2 worm cellular contexts compared by ENCODE assay signal in the genomic region with DNA sequence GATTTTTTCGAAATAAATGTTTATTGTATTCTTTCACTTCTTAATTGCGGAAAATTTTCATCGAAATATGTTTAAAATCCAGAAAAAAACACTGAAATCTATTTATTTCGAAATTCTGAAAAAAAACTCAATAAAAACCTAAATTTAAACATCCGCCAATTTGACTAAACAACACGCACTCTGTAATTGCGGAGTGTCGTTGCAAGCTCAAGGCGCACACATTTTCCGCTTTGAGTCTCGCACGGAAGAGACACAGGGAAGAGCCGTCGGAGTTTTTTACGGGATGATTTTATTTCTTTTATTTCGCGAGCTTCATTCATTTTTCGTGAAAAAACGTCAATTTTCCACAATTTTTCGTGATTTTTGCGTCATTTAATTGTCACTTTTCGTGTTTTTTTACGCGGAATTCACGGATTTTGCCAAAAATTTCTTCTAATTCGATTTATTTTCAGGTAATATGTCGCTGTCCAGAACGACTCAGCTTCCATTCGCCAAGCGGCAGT.
TF ChIP-seq lines count a peak whose summit lies in the region.

A gene (plus strand): TSS at position 453 of the 503 bp plus-strand sequence.

TF ChIP-seq in whole organism, L1 larva, 84 proteins besides CTCF, POLR2A, EP300 and RAD21 (continued from another document):
- TF ChIP-seq sup-37 (GFP tag; optimal IDR thresholded peaks at IDR 0.05; lab: Kevin White, UChicago) (peak; percentile 64), egl-13 (tag; optimal IDR thresholded peaks at IDR 0.05; lab: Kevin White, UChicago) (peak; percentile 86), blmp-1 (tag; optimal IDR thresholded peaks at IDR 0.05; lab: Kevin White, UChicago) (peak; percentile 87), mab-9 (GFP tag; IDR thresholded peaks at IDR 0.05; lab: Robert Waterston, UW) (no peak; the same call in none of the 2 replicates), nhr-71 (tag; optimal IDR thresholded peaks at IDR 0.05; lab: Kevin White, UChicago) (peak; percentile 99), nhr-90 (tag; optimal IDR thresholded peaks at IDR 0.05; lab: Kevin White, UChicago; ENCODE audit: poor library complexity) (peak; percentile 97), ceh-88 (GFP tag; IDR thresholded peaks at IDR 0.05; lab: Robert Waterston, UW) (peak; percentile 90), irx-1 (tag; optimal IDR thresholded peaks at IDR 0.05; lab: Kevin White, UChicago) (peak; percentile 93), F16B12.6 (tag; optimal IDR thresholded peaks at IDR 0.05; lab: Kevin White, UChicago) (peak; percentile 72), nhr-237 (tag; optimal IDR thresholded peaks at IDR 0.05; lab: Kevin White, UChicago) (peak; percentile 97), lsy-2 (tag; optimal IDR thresholded peaks at IDR 0.05; lab: Kevin White, UChicago) (peak; percentile 98), nhr-84 (tag; optimal IDR thresholded peaks at IDR 0.05; lab: Kevin White, UChicago) (no peak), sox-4 (tag; optimal IDR thresholded peaks at IDR 0.05; lab: Kevin White, UChicago) (peak; percentile 84), nhr-11 (tag; optimal IDR thresholded peaks at IDR 0.05; lab: Kevin White, UChicago) (peak; percentile 94), jun-1 (tag; optimal IDR thresholded peaks at IDR 0.05; lab: Kevin White, UChicago) (peak; percentile 96), lin-39 (tag; optimal IDR thresholded peaks at IDR 0.05; lab: Kevin White, UChicago) (peak; percentile 98), skn-1 (tag; optimal IDR thresholded peaks at IDR 0.05; lab: Kevin White, UChicago) (peak; percentile 98), elt-3 (tag; optimal IDR thresholded peaks at IDR 0.05; lab: Kevin White, UChicago) (peak in 4 of 6 experiments; percentile 47 to 99 (median 92)), nhr-47 (tag; optimal IDR thresholded peaks at IDR 0.05; lab: Kevin White, UChicago) (peak; percentile 98), C04F5.9 (tag; optimal IDR thresholded peaks at IDR 0.05; lab: Kevin White, UChicago) (peak; percentile 87), ceh-8 (GFP tag; optimal IDR thresholded peaks at IDR 0.05; lab: Kevin White, UChicago) (peak; percentile 97), dpl-1 (GFP tag; optimal IDR thresholded peaks at IDR 0.05; lab: Kevin White, UChicago) (peak; percentile 100), nhr-28 (tag; optimal IDR thresholded peaks at IDR 0.05; lab: Kevin White, UChicago) (peak; percentile 45), hlh-4 (tag; optimal IDR thresholded peaks at IDR 0.05; lab: Kevin White, UChicago) (no peak), snpc-4 (tag; optimal IDR thresholded peaks at IDR 0.05; lab: Kevin White, UChicago) (peak; percentile 91), tbx-2 (tag; optimal IDR thresholded peaks at IDR 0.05; lab: Kevin White, UChicago) (peak; percentile 97), unc-130 (tag; optimal IDR thresholded peaks at IDR 0.05; lab: Kevin White, UChicago) (peak; percentile 97)

TF ChIP-seq in whole organism, young adult, 124 proteins besides CTCF, POLR2A, EP300 and RAD21 (continued from another document):
- no peak; the same call in none of the 2 replicates for TF ChIP-seq lin-26 (GFP tag; IDR thresholded peaks at IDR 0.05; lab: Robert Waterston, UW)
- TF ChIP-seq nhr-80 (tag; optimal IDR thresholded peaks at IDR 0.05; lab: Kevin White, UChicago), result peak; percentile 41
- peak; percentile 36 for TF ChIP-seq K12H6.12 (tag; optimal IDR thresholded peaks at IDR 0.05; lab: Kevin White, UChicago)
- peak; percentile 95 for TF ChIP-seq snpc-1.3 (tag; optimal IDR thresholded peaks at IDR 0.05; lab: Kevin White, UChicago; ENCODE audit: insufficient read depth)
- TF ChIP-seq lir-1 (GFP tag; conservative IDR thresholded peaks at IDR 0.05; lab: Robert Waterston, UW), result peak; percentile 78
- peak; percentile 56 for TF ChIP-seq ZK185.1 (tag; optimal IDR thresholded peaks at IDR 0.05; lab: Kevin White, UChicago; ENCODE audit: poor library complexity, severe bottlenecking)
- no peak for TF ChIP-seq cebp-2 (GFP tag; IDR thresholded peaks at IDR 0.05; lab: Robert Waterston, UW)
- TF ChIP-seq snpc-4 (GFP tag; optimal IDR thresholded peaks at IDR 0.05; lab: Kevin White, UChicago), result peak; percentile 96
- peak; percentile 74 to 98 (median 97) for TF ChIP-seq snpc-4 (tag; optimal IDR thresholded peaks at IDR 0.05; lab: Kevin White, UChicago)
- TF ChIP-seq madf-6 (GFP tag; IDR thresholded peaks at IDR 0.05; lab: Robert Waterston, UW), result peak; percentile 89
- TF ChIP-seq F57C9.4 (tag; optimal IDR thresholded peaks at IDR 0.05; lab: Kevin White, UChicago), result no peak
- peak; percentile 94 for TF ChIP-seq F49E8.2 (tag; optimal IDR thresholded peaks at IDR 0.05; lab: Kevin White, UChicago; ENCODE audit: insufficient read depth)
- TF ChIP-seq sptf-2 (GFP tag; optimal IDR thresholded peaks at IDR 0.05; lab: Kevin White, UChicago), result no peak
- peak; percentile 94 for TF ChIP-seq efl-1 (GFP tag; optimal IDR thresholded peaks at IDR 0.05; lab: Kevin White, UChicago)
- no peak for TF ChIP-seq egl-44 (GFP tag; IDR thresholded peaks at IDR 0.05; lab: Robert Waterston, UW)
- TF ChIP-seq B0261.1 (tag; optimal IDR thresholded peaks at IDR 0.05; lab: Kevin White, UChicago), result no peak
- TF ChIP-seq tbp1 (GFP tag; optimal IDR thresholded peaks at IDR 0.05; lab: Kevin White, UChicago), result peak; percentile 79
- peak; percentile 88 for TF ChIP-seq B0336.3 (GFP tag; IDR thresholded peaks at IDR 0.05; lab: Robert Waterston, UW)
- no peak for TF ChIP-seq ztf-6 (GFP tag; IDR thresholded peaks at IDR 0.05; lab: Robert Waterston, UW)
- no peak for TF ChIP-seq Y56A3A.18 (GFP tag; IDR thresholded peaks at IDR 0.05; lab: Robert Waterston, UW)
- no peak for TF ChIP-seq egrh-3 (GFP tag; IDR thresholded peaks at IDR 0.05; lab: Robert Waterston, UW)
- peak; percentile 76 for TF ChIP-seq lsl-1 (GFP tag; optimal IDR thresholded peaks at IDR 0.05; lab: Kevin White, UChicago)
- TF ChIP-seq F33H1.4 (GFP tag; IDR thresholded peaks at IDR 0.05; lab: Robert Waterston, UW), result peak; percentile 98
- TF ChIP-seq mcd-1 (GFP tag; IDR thresholded peaks at IDR 0.05; lab: Robert Waterston, UW), result peak; percentile 83
